Worm (Caenorhabditis elegans) whole organism, L4 larva: ENCODE measurements around the gene gur-5.

Source experiments
- D1046.2 ChIP-seq: fragments of 200-800 bp; sonication (Bioruptor generic); IDR thresholded peaks from 2 replicates; pipeline ENCODE4 v1.3.6; 2022; ENCODE audit warnings: missing genetic modification characterization, missing compliant biosample characterization
- F37D6.2 ChIP-seq: sonication (generic microtip); optimal IDR thresholded peaks from 2 replicates; lab custom pipeline; 2016; ENCODE audit warnings: mild to moderate bottlenecking, missing genetic modification characterization, missing compliant biosample characterization
- F44E2.7 ChIP-seq: fragments of 200-800 bp; sonication (Bioruptor generic); IDR thresholded peaks from 2 replicates; pipeline ENCODE4 v2.1.2; 2022; ENCODE audit warnings: missing genetic modification characterization, missing compliant biosample characterization
- F49E8.2 ChIP-seq: sonication (generic microtip); optimal IDR thresholded peaks from 2 replicates; lab custom pipeline; 2016; ENCODE audit warnings: missing compliant biosample characterization, mild to moderate bottlenecking, missing genetic modification characterization, borderline replicate concordance
- T20F7.1 ChIP-seq: fragments of 200-800 bp; sonication (Bioruptor generic); optimal IDR thresholded peaks from 2 replicates; lab custom pipeline; 2018; ENCODE audit warnings: mild to moderate bottlenecking, missing genetic modification characterization, missing compliant biosample characterization
- Y105C5A.15 ChIP-seq: fragments of 200-800 bp; sonication (Bioruptor generic); IDR thresholded peaks from 2 replicates; pipeline ENCODE4 v1.3.6; 2022; ENCODE audit warnings: missing genetic modification characterization, missing compliant biosample characterization
- Y75B8A.6 ChIP-seq: fragments of 200-800 bp; sonication (Bioruptor generic); IDR thresholded peaks from 2 replicates; pipeline ENCODE4 v1.3.6; 2022; ENCODE audit warnings: missing genetic modification reagents, missing genetic modification characterization, missing compliant biosample characterization
- ZK546.5 ChIP-seq, 2 experiments: sonication (generic microtip); optimal IDR thresholded peaks; 2 replicates each; lab custom pipeline; 2017; ENCODE audit warnings: missing biosample characterization in 2 of 2, missing genetic modification characterization in 2 of 2
- aha-1 ChIP-seq: fragments of 150-350 bp; peaks from one replicate; lab custom pipeline; 2014; ENCODE audit warnings: missing biosample characterization, missing genetic modification characterization
- ama-1 ChIP-seq: fragments of 150-350 bp; optimal IDR thresholded peaks from 2 replicates; lab custom pipeline; 2014; ENCODE audit warnings: inconsistent platforms, mixed read lengths
- attf-4 ChIP-seq: sonication (generic microtip); optimal IDR thresholded peaks from 3 replicates; lab custom pipeline; 2017; ENCODE audit warnings: missing biosample characterization, missing genetic modification characterization
- ceh-20 ChIP-seq: fragments of 200-800 bp; sonication (Bioruptor generic); IDR thresholded peaks from 2 replicates; pipeline ENCODE4 v1.3.6; 2022; ENCODE audit warnings: missing genetic modification reagents, missing genetic modification characterization, missing compliant biosample characterization
- ceh-28 ChIP-seq: fragments of 150-350 bp; optimal IDR thresholded peaks from 2 replicates; lab custom pipeline; 2014; ENCODE audit warnings: missing biosample characterization, missing genetic modification reagents, missing genetic modification characterization
- ceh-32 ChIP-seq: sonication (generic microtip); optimal IDR thresholded peaks from 2 replicates; lab custom pipeline; 2016; ENCODE audit warnings: mild to moderate bottlenecking, missing genetic modification characterization, missing compliant biosample characterization; ENCODE audit not compliant: poor library complexity
- ceh-62 ChIP-seq: sonication (generic microtip); optimal IDR thresholded peaks from 2 replicates; lab custom pipeline; 2017; ENCODE audit warnings: missing biosample characterization, missing genetic modification characterization
- daf-12 ChIP-seq: fragments of 150-350 bp; optimal IDR thresholded peaks from 2 replicates; lab custom pipeline; 2014; ENCODE audit warnings: missing biosample characterization, missing genetic modification reagents, missing genetic modification characterization
- daf-8 ChIP-seq: fragments of 200-800 bp; sonication (Bioruptor generic); IDR thresholded peaks from 2 replicates; pipeline ENCODE4 v1.3.6; 2022; ENCODE audit warnings: missing genetic modification characterization, missing compliant biosample characterization
- dmd-8 ChIP-seq: fragments of 200-800 bp; sonication (Bioruptor generic); IDR thresholded peaks from 2 replicates; pipeline ENCODE4 v1.3.6; 2022; ENCODE audit warnings: missing genetic modification characterization, missing compliant biosample characterization
- dve-1 ChIP-seq: sonication (generic microtip); optimal IDR thresholded peaks from 2 replicates; lab custom pipeline; 2017; ENCODE audit warnings: antibody characterized with exemption, mild to moderate bottlenecking, missing genetic modification characterization, missing compliant biosample characterization; ENCODE audit not compliant: insufficient read depth
- egl-27 ChIP-seq: sonication (generic microtip); optimal IDR thresholded peaks from 3 replicates; lab custom pipeline; 2017; ENCODE audit warnings: missing biosample characterization, missing genetic modification reagents, missing genetic modification characterization
- egl-43 ChIP-seq: fragments of 200-800 bp; sonication (Bioruptor generic); IDR thresholded peaks from 2 replicates; pipeline ENCODE4 v1.3.6; 2022; ENCODE audit warnings: missing genetic modification reagents, missing genetic modification characterization, missing compliant biosample characterization
- fkh-10 ChIP-seq: fragments of 150-350 bp; optimal IDR thresholded peaks from 2 replicates; lab custom pipeline; 2014; ENCODE audit warnings: missing biosample characterization, missing genetic modification reagents, missing genetic modification characterization
- fos-1 ChIP-seq: fragments of 150-350 bp; optimal IDR thresholded peaks from 2 replicates; lab custom pipeline; 2014; ENCODE audit warnings: missing biosample characterization, missing genetic modification characterization
- hmg-1.1 ChIP-seq: fragments of 200-800 bp; sonication (Bioruptor generic); IDR thresholded peaks from 2 replicates; pipeline ENCODE4 v1.3.6; 2022; ENCODE audit warnings: missing genetic modification reagents, missing genetic modification characterization, missing compliant biosample characterization
- jun-1 ChIP-seq: fragments of 150-350 bp; optimal IDR thresholded peaks from 2 replicates; lab custom pipeline; 2014; ENCODE audit warnings: missing biosample characterization, missing genetic modification reagents, missing genetic modification characterization
- lin-15B ChIP-seq: fragments of 150-350 bp; sonication (generic microtip); optimal IDR thresholded peaks from 3 replicates; lab custom pipeline; 2014; ENCODE audit warnings: missing biosample characterization, missing genetic modification characterization
- lin-38 ChIP-seq: fragments of 200-800 bp; sonication (Bioruptor generic); IDR thresholded peaks from 2 replicates; pipeline ENCODE4 v1.3.6; 2022; ENCODE audit warnings: missing genetic modification reagents, missing genetic modification characterization, missing compliant biosample characterization
- lin-39 ChIP-seq: fragments of 150-350 bp; optimal IDR thresholded peaks from 2 replicates; lab custom pipeline; 2014; ENCODE audit warnings: missing biosample characterization, missing genetic modification reagents, missing genetic modification characterization
- lsy-2 ChIP-seq, 2 experiments: fragments of 150-350 bp in 1 of 2; sonication (generic microtip) in 1 of 2; optimal IDR thresholded peaks; 2 replicates each; lab custom pipeline; 2014 to 2017; ENCODE audit warnings: missing biosample characterization in 2 of 2, missing genetic modification characterization in 2 of 2
- madf-5 ChIP-seq, 2 experiments: fragments of 200-800 bp; sonication (Bioruptor generic); IDR thresholded peaks; 2 replicates each; pipeline ENCODE4 v1.3.6; 2022; ENCODE audit warnings: missing compliant biosample characterization in 2 of 2, missing genetic modification characterization in 2 of 2
- mdt-29 ChIP-seq: fragments of 200-800 bp; sonication (Bioruptor generic); IDR thresholded peaks from 2 replicates; pipeline ENCODE4 v1.3.6; 2022; ENCODE audit warnings: missing genetic modification reagents, missing genetic modification characterization, missing compliant biosample characterization
- mes-2 ChIP-seq: sonication (generic microtip); optimal IDR thresholded peaks from 2 replicates; lab custom pipeline; 2016; ENCODE audit warnings: missing genotype, mild to moderate bottlenecking, missing genetic modification characterization, missing compliant biosample characterization; ENCODE audit not compliant: poor library complexity, severe bottlenecking
- mxl-3 ChIP-seq: fragments of 200-800 bp; sonication (Bioruptor generic); optimal IDR thresholded peaks from 2 replicates; lab custom pipeline; 2018; ENCODE audit warnings: mild to moderate bottlenecking, missing genetic modification characterization, missing compliant biosample characterization
- nhr-10 ChIP-seq: fragments of 150-350 bp; optimal IDR thresholded peaks from 2 replicates; lab custom pipeline; 2014; ENCODE audit warnings: missing biosample characterization, missing genetic modification characterization
- nhr-102 ChIP-seq: sonication (generic microtip); optimal IDR thresholded peaks from 2 replicates; lab custom pipeline; 2016; ENCODE audit warnings: mild to moderate bottlenecking, missing genetic modification characterization, moderate library complexity, missing compliant biosample characterization
- nhr-111 ChIP-seq: fragments of 200-800 bp; sonication (Bioruptor generic); optimal IDR thresholded peaks from 2 replicates; lab custom pipeline; 2018; ENCODE audit warnings: mild to moderate bottlenecking, missing genetic modification characterization, missing compliant biosample characterization
- nhr-28 ChIP-seq: fragments of 150-350 bp; optimal IDR thresholded peaks from 2 replicates; lab custom pipeline; 2014; ENCODE audit warnings: missing biosample characterization, missing genetic modification characterization
- nhr-41 ChIP-seq: fragments of 200-800 bp; sonication (Bioruptor generic); IDR thresholded peaks from 2 replicates; pipeline ENCODE4 v1.3.6; 2022; ENCODE audit warnings: missing genetic modification reagents, missing genetic modification characterization, missing compliant biosample characterization
- nhr-42 ChIP-seq: fragments of 200-800 bp; sonication (Bioruptor generic); IDR thresholded peaks from 2 replicates; pipeline ENCODE4 v1.3.6; 2022; ENCODE audit warnings: missing genetic modification characterization, missing compliant biosample characterization
- nhr-6 ChIP-seq: fragments of 150-350 bp; optimal IDR thresholded peaks from 2 replicates; lab custom pipeline; 2014; ENCODE audit warnings: missing biosample characterization, missing genetic modification characterization
- nhr-77 ChIP-seq: fragments of 150-350 bp; optimal IDR thresholded peaks from 2 replicates; lab custom pipeline; 2014; ENCODE audit warnings: missing biosample characterization, missing genetic modification characterization
- pha-4 ChIP-seq, 2 experiments: fragments of 150-350 bp in 1 of 2; fragments of 200-800 bp in 1 of 2; sonication (Bioruptor generic) in 1 of 2; IDR thresholded peaks in 1 of 2; optimal IDR thresholded peaks in 1 of 2; 2 replicates each; pipeline versions ENCODE4 v1.3.6 to Lab custom; 2014 to 2022; ENCODE audit warnings: missing genetic modification characterization in 2 of 2, missing genetic modification reagents in 2 of 2, missing biosample characterization in 1 of 2, missing compliant biosample characterization in 1 of 2
- set-16 ChIP-seq: fragments of 200-800 bp; sonication (Bioruptor generic); IDR thresholded peaks from 2 replicates; pipeline ENCODE4 v1.3.6; 2022; ENCODE audit warnings: missing genetic modification reagents, missing genetic modification characterization, missing compliant biosample characterization
- skn-1 ChIP-seq: fragments of 150-350 bp; optimal IDR thresholded peaks from 2 replicates; lab custom pipeline; 2014; ENCODE audit warnings: missing biosample characterization, missing genetic modification characterization
- snpc-1.2 ChIP-seq: fragments of 200-800 bp; sonication (Bioruptor generic); IDR thresholded peaks from 2 replicates; pipeline ENCODE4 v1.3.6; 2022; ENCODE audit warnings: missing genetic modification reagents, missing genetic modification characterization, missing compliant biosample characterization
- spr-3 ChIP-seq: fragments of 200-800 bp; sonication (Bioruptor generic); optimal IDR thresholded peaks from 2 replicates; lab custom pipeline; 2018; ENCODE audit warnings: mild to moderate bottlenecking, missing genetic modification characterization, missing compliant biosample characterization
- unc-130 ChIP-seq: sonication (generic microtip); optimal IDR thresholded peaks from 2 replicates; lab custom pipeline; 2016; ENCODE audit warnings: missing genetic modification reagents, missing genetic modification characterization, missing compliant biosample characterization
- unc-39 ChIP-seq: sonication (generic microtip); optimal IDR thresholded peaks from 2 replicates; lab custom pipeline; 2017; ENCODE audit warnings: missing biosample characterization, missing genetic modification characterization
- unc-62 ChIP-seq, 3 experiments: fragments of 150-350 bp in 1 of 3; sonication (generic microtip); optimal IDR thresholded peaks in 2 of 3; peaks in 1 of 3; 1 replicate in 1 of 3; 2 replicates in 2 of 3; lab custom pipeline; 2014 to 2017; ENCODE audit warnings: missing biosample characterization in 3 of 3, missing genetic modification characterization in 3 of 3, missing genetic modification reagents in 3 of 3, missing genotype in 1 of 3
- vab-7 ChIP-seq: fragments of 200-800 bp; sonication (Bioruptor generic); IDR thresholded peaks from 2 replicates; pipeline ENCODE4 v1.3.6; 2022; ENCODE audit warnings: missing genetic modification reagents, missing genetic modification characterization, missing compliant biosample characterization
- zfp-3 ChIP-seq: fragments of 200-800 bp; sonication (Bioruptor generic); conservative IDR thresholded peaks from 2 replicates; pipeline ENCODE4 v1.3.6; 2022; ENCODE audit warnings: missing genetic modification reagents, missing genetic modification characterization, missing compliant biosample characterization
- ztf-11 ChIP-seq: fragments of 150-350 bp; optimal IDR thresholded peaks from 2 replicates; lab custom pipeline; 2014; ENCODE audit warnings: missing biosample characterization, missing genetic modification characterization

Gene gur-5

DNA sequence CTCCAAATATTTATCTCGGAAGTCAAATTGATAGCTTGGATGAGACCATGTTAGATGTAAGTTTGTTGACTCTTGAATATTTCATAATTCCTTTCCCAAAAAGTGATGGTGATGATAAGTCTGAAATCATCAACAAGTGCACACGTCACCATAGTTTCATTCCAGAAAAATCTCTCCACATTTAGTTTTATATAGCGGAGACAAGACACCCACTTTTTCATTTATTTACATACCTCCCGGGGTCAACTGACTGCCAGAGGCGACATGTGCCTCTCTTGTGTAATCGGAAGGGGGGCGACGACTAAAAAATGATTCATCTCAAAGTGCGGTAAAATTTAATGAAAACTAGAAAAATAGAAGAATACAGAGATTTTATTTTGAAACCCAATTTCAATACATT, 53.2 kb downstream of the gur-5 start:
- TF ChIP-seq spr-3 (GFP tag; lab: Kevin White, UChicago) (no peak), fkh-10 (GFP tag; lab: Kevin White, UChicago) (no peak), nhr-28 (tag; lab: Kevin White, UChicago) (peak; percentile 34), ZK546.5 (tag; optimal IDR thresholded peaks at IDR 0.05; lab: Kevin White, UChicago) (no peak), nhr-10 (tag; lab: Kevin White, UChicago) (no peak), unc-62 (GFP tag; optimal IDR thresholded peaks at IDR 0.05 in 1 of 2; lab: Kevin White, UChicago) (no peak), unc-62 (tag; optimal IDR thresholded peaks at IDR 0.05; lab: Kevin White, UChicago) (no peak), mdt-29 (GFP tag; lab: Robert Waterston, UW) (no peak), jun-1 (tag; lab: Kevin White, UChicago) (peak; percentile 20), Y75B8A.6 (GFP tag; lab: Robert Waterston, UW) (no peak), lin-15B (tag; lab: Kevin White, UChicago) (no peak), set-16 (GFP tag; lab: Robert Waterston, UW) (no peak), lin-38 (GFP tag; lab: Robert Waterston, UW) (peak; percentile 8; the same call in 1 of the 2 replicates), nhr-42 (GFP tag; lab: Robert Waterston, UW) (no peak), mxl-3 (GFP tag; lab: Kevin White, UChicago) (no peak), F44E2.7 (GFP tag; lab: Robert Waterston, UW) (no peak), daf-8 (GFP tag; lab: Robert Waterston, UW) (no peak), dmd-8 (GFP tag; lab: Robert Waterston, UW) (no peak), mes-2 (tag; lab: Kevin White, UChicago) (peak; percentile 38), lin-39 (tag; lab: Kevin White, UChicago) (no peak), zfp-3 (no peak), aha-1 (tag; lab: Kevin White, UChicago) (peak; percentile 91), ceh-20 (GFP tag; lab: Robert Waterston, UW) (no peak), T20F7.1 (GFP tag; lab: Kevin White, UChicago) (no peak), egl-43 (GFP tag; lab: Robert Waterston, UW) (no peak), ceh-32 (no peak), pha-4 (GFP tag; IDR thresholded peaks at IDR 0.05; lab: Robert Waterston, UW) (no peak), pha-4 (tag; optimal IDR thresholded peaks at IDR 0.05; lab: Kevin White, UChicago) (peak; percentile 92), nhr-77 (tag; lab: Kevin White, UChicago) (peak; percentile 42), attf-4 (tag; lab: Kevin White, UChicago) (no peak), vab-7 (GFP tag; lab: Robert Waterston, UW) (no peak), nhr-111 (no peak), ama-1 (lab: Kevin White, UChicago) (peak; percentile 31), F49E8.2 (tag; lab: Kevin White, UChicago) (no peak), nhr-102 (no peak), ceh-62 (no peak), fos-1 (no peak), lsy-2 (tag; optimal IDR thresholded peaks at IDR 0.05; lab: Kevin White, UChicago) (peak in 1 of 2 experiments; percentile 30), madf-5 (GFP tag; IDR thresholded peaks at IDR 0.05; lab: Robert Waterston, UW) (no peak), nhr-6 (tag; lab: Kevin White, UChicago) (no peak), egl-27 (tag; lab: Kevin White, UChicago) (no peak), unc-130 (GFP tag; lab: Kevin White, UChicago) (no peak), F37D6.2 (tag; lab: Kevin White, UChicago) (no peak), ceh-28 (no peak), Y105C5A.15 (no peak), unc-39 (tag; lab: Kevin White, UChicago) (no peak), dve-1 (tag; lab: Kevin White, UChicago) (peak; percentile 73), snpc-1.2 (GFP tag; lab: Robert Waterston, UW) (no peak), hmg-1.1 (GFP tag; lab: Robert Waterston, UW) (peak; percentile 22; the same call in 1 of the 2 replicates), ztf-11 (no peak), skn-1 (no peak), D1046.2 (no peak), daf-12 (tag; lab: Kevin White, UChicago) (no peak), nhr-41 (GFP tag; lab: Robert Waterston, UW) (no peak)
